In the genomic region with DNA sequence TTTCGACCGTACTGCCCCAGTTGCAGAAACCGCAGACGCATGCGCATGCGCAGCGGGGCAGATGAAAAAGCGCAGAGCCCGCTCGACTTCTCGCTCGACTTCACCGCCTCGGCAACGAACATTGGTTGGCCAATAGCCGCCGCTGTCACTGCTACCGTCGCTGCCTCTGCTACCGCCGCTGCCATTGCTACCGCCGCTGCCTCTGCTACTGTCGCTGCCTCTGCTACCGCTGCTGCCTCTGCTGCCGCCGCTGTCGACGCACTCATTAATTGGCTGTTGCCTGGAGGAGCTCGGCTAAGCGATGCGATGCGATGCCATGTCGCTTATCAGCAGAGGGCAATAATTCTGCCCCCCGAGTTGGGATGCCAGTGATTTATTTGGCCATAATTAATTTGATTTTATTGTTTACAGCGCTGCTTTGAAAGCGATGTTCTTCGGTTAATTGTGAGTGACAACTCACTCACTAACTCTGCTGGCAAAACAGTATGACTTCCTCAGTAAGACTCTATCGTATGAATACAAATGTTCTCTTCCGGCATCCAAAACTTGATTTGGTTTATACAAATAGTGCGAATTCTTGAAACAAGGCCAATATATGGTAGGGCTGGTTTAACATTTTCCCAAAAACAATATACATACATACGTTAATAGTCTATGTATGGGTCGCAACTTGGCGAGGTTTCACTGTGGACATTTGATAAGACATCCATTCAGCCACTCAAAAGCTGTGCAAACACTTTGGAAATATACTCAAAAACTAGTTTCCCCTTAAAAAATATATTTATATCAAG, we compare ENCODE assay signal across 1 fruit fly cellular context.
TF ChIP-seq lines count a peak whose summit lies in the region.

No protein-coding gene starts in this region.

TF ChIP-seq in whole organism, embryonic, 481 proteins besides CTCF, POLR2A, EP300 and RAD21 (continued from another document):
- TF ChIP-seq Doc2 (GFP tag; IDR thresholded peaks at IDR 0.05; lab: Robert Waterston, UW), result no peak
- TF ChIP-seq D (optimal IDR thresholded peaks at IDR 0.05; lab: Kevin White, UChicago), result no peak
- no peak for TF ChIP-seq D (GFP tag; optimal IDR thresholded peaks at IDR 0.05; lab: Kevin White, UChicago)
- peak; percentile 45 for TF ChIP-seq CG3281 (GFP tag; optimal IDR thresholded peaks at IDR 0.05; lab: Kevin White, UChicago)
- no peak for TF ChIP-seq CG12155 (GFP tag; optimal IDR thresholded peaks at IDR 0.05; lab: Kevin White, UChicago)
- no peak for TF ChIP-seq CG11247 (GFP tag; IDR thresholded peaks at IDR 0.05; lab: Robert Waterston, UW)
- TF ChIP-seq rib (GFP tag; IDR thresholded peaks at IDR 0.05; lab: Robert Waterston, UW), result no peak
- TF ChIP-seq seq (GFP tag; IDR thresholded peaks at IDR 0.05; lab: Robert Waterston, UW), result no peak
- TF ChIP-seq CoRest (tag; optimal IDR thresholded peaks at IDR 0.05; lab: Kevin White, UChicago), result peak; percentile 25
- no peak for TF ChIP-seq CG17612 (GFP tag; IDR thresholded peaks at IDR 0.05; lab: Robert Waterston, UW)
- no peak for TF ChIP-seq NC2α (GFP tag; optimal IDR thresholded peaks at IDR 0.05; lab: Kevin White, UChicago)
- TF ChIP-seq Drgx (GFP tag; IDR thresholded peaks at IDR 0.05; lab: Robert Waterston, UW), result no peak
- TF ChIP-seq chif (GFP tag; optimal IDR thresholded peaks at IDR 0.05; lab: Kevin White, UChicago), result no peak
- TF ChIP-seq Hand (GFP tag; optimal IDR thresholded peaks at IDR 0.05; lab: Kevin White, UChicago), result peak; percentile 10
- TF ChIP-seq E2f2 (GFP tag; IDR thresholded peaks at IDR 0.05; lab: Robert Waterston, UW), result no peak
- TF ChIP-seq CG9215 (GFP tag; IDR thresholded peaks at IDR 0.05; lab: Robert Waterston, UW), result no peak
- no peak for TF ChIP-seq CG32772 (GFP tag; IDR thresholded peaks at IDR 0.05; lab: Robert Waterston, UW)
- no peak for TF ChIP-seq CG9727 (GFP tag; optimal IDR thresholded peaks at IDR 0.05; lab: Kevin White, UChicago)
- no peak for TF ChIP-seq ssp (GFP tag; IDR thresholded peaks at IDR 0.05; lab: Robert Waterston, UW)
- no peak for TF ChIP-seq Sin3A (optimal IDR thresholded peaks at IDR 0.05; lab: Kevin White, UChicago)
- peak; percentile 47 for TF ChIP-seq CG11504 (tag; optimal IDR thresholded peaks at IDR 0.05; lab: Kevin White, UChicago)
- no peak for TF ChIP-seq cas (GFP tag; IDR thresholded peaks at IDR 0.05; lab: Robert Waterston, UW)
- no peak for TF ChIP-seq pros (GFP tag; optimal IDR thresholded peaks at IDR 0.05; lab: Kevin White, UChicago)
- peak; percentile 5 for TF ChIP-seq Antp (GFP tag; optimal IDR thresholded peaks at IDR 0.05; lab: Kevin White, UChicago)
- no peak for TF ChIP-seq Jarid2 (GFP tag; optimal IDR thresholded peaks at IDR 0.05; lab: Kevin White, UChicago)
- peak; percentile 50 for TF ChIP-seq CG14441 (GFP tag; IDR thresholded peaks at IDR 0.05; lab: Robert Waterston, UW)
